4 fruit fly cellular contexts compared by ENCODE assay signal in genomic region chr3L:9764915-9765709, dm6.
TF ChIP-seq lines count a peak whose summit lies in the region.

No protein-coding gene starts in this region.

- no peak for TF ChIP-seq CTCF in whole organism, embryonic (GFP tag; optimal IDR thresholded peaks at IDR 0.05; lab: Kevin White, UChicago)

TF ChIP-seq in whole organism, embryonic, 481 proteins besides CTCF, POLR2A, EP300 and RAD21 (continues in another document):
- peak; percentile 14 for TF ChIP-seq gem (tag; optimal IDR thresholded peaks at IDR 0.05; lab: Kevin White, UChicago)
- TF ChIP-seq Poxn (GFP tag; IDR thresholded peaks at IDR 0.05; lab: Robert Waterston, UW): no peak
- TF ChIP-seq CG30403 (GFP tag; optimal IDR thresholded peaks at IDR 0.05; lab: Kevin White, UChicago): no peak
- TF ChIP-seq CG7556 (GFP tag; optimal IDR thresholded peaks at IDR 0.05; lab: Kevin White, UChicago): no peak
- TF ChIP-seq bowl (GFP tag; IDR thresholded peaks at IDR 0.05; lab: Robert Waterston, UW): no peak
- TF ChIP-seq trh (GFP tag; optimal IDR thresholded peaks at IDR 0.05; lab: Kevin White, UChicago): no peak
- TF ChIP-seq CG11504 (tag; optimal IDR thresholded peaks at IDR 0.05; lab: Kevin White, UChicago): peak; percentile 31
- TF ChIP-seq CG4360 (GFP tag; IDR thresholded peaks at IDR 0.05; lab: Robert Waterston, UW): no peak
- no peak for TF ChIP-seq Elba2 (GFP tag; optimal IDR thresholded peaks at IDR 0.05; lab: Kevin White, UChicago)
- no peak for TF ChIP-seq pros (GFP tag; optimal IDR thresholded peaks at IDR 0.05; lab: Kevin White, UChicago)
- no peak for TF ChIP-seq BtbVII (GFP tag; optimal IDR thresholded peaks at IDR 0.05; lab: Kevin White, UChicago)
- TF ChIP-seq CG2129 (GFP tag; IDR thresholded peaks at IDR 0.05; lab: Robert Waterston, UW; ENCODE audit: partially characterized antibody): no peak
- no peak for TF ChIP-seq D (optimal IDR thresholded peaks at IDR 0.05; lab: Kevin White, UChicago)
- no peak for TF ChIP-seq D (GFP tag; optimal IDR thresholded peaks at IDR 0.05; lab: Kevin White, UChicago)
- TF ChIP-seq CG18599 (GFP tag; optimal IDR thresholded peaks at IDR 0.05; lab: Kevin White, UChicago): no peak
- TF ChIP-seq CG16863 (GFP tag; optimal IDR thresholded peaks at IDR 0.05; lab: Kevin White, UChicago): no peak
- no peak for TF ChIP-seq Kr (GFP tag; optimal IDR thresholded peaks at IDR 0.05; lab: Kevin White, UChicago)
- peak; percentile 45 for TF ChIP-seq cwo (GFP tag; optimal IDR thresholded peaks at IDR 0.05; lab: Kevin White, UChicago)
- no peak for TF ChIP-seq Dip3 (GFP tag; optimal IDR thresholded peaks at IDR 0.05; lab: Kevin White, UChicago)
- no peak for TF ChIP-seq Hsf (GFP tag; optimal IDR thresholded peaks at IDR 0.05; lab: Kevin White, UChicago)
- no peak for TF ChIP-seq tap (tag; optimal IDR thresholded peaks at IDR 0.05; lab: Kevin White, UChicago)
- no peak for TF ChIP-seq fd64A (GFP tag; optimal IDR thresholded peaks at IDR 0.05; lab: Kevin White, UChicago)
- no peak for TF ChIP-seq dati (GFP tag; IDR thresholded peaks at IDR 0.05; lab: Robert Waterston, UW)
- TF ChIP-seq CrebB (tag; optimal IDR thresholded peaks at IDR 0.05; lab: Kevin White, UChicago): no peak

TF ChIP-seq in whole organism, prepupa, 60 proteins besides CTCF, POLR2A, EP300 and RAD21 (continues in another document):
- peak; percentile 45 for TF ChIP-seq Met (GFP tag; optimal IDR thresholded peaks at IDR 0.05; lab: Kevin White, UChicago)
- TF ChIP-seq CG9139 (GFP tag; optimal IDR thresholded peaks at IDR 0.05; lab: Kevin White, UChicago): no peak
- TF ChIP-seq net (GFP tag; optimal IDR thresholded peaks at IDR 0.05; lab: Kevin White, UChicago): peak; percentile 26
- TF ChIP-seq CG8119 (GFP tag; IDR thresholded peaks at IDR 0.05; lab: Robert Waterston, UW): peak; percentile 57
- TF ChIP-seq achi (GFP tag; optimal IDR thresholded peaks at IDR 0.05; lab: Kevin White, UChicago): peak; percentile 34
- TF ChIP-seq Ets96B (tag; optimal IDR thresholded peaks at IDR 0.05; lab: Kevin White, UChicago): peak; percentile 37
- peak; percentile 29 for TF ChIP-seq OdsH (GFP tag; optimal IDR thresholded peaks at IDR 0.05; lab: Kevin White, UChicago)
- TF ChIP-seq CG10669 (GFP tag; optimal IDR thresholded peaks at IDR 0.05; lab: Kevin White, UChicago): peak; percentile 26
- peak; percentile 9 for TF ChIP-seq CG6808 (GFP tag; optimal IDR thresholded peaks at IDR 0.05; lab: Kevin White, UChicago)
- TF ChIP-seq esn (GFP tag; optimal IDR thresholded peaks at IDR 0.05; lab: Kevin White, UChicago): peak; percentile 30
- no peak for TF ChIP-seq CG6854 (GFP tag; optimal IDR thresholded peaks at IDR 0.05; lab: Kevin White, UChicago)
- no peak for TF ChIP-seq vri (GFP tag; optimal IDR thresholded peaks at IDR 0.05; lab: Kevin White, UChicago)
- peak; percentile 72 for TF ChIP-seq Eip78C (GFP tag; lab: Kevin White, UChicago)
- peak; percentile 56 for TF ChIP-seq CG6276 (GFP tag; optimal IDR thresholded peaks at IDR 0.05; lab: Kevin White, UChicago)
- TF ChIP-seq Smox (GFP tag; optimal IDR thresholded peaks at IDR 0.05; lab: Kevin White, UChicago): peak; percentile 18
- no peak for TF ChIP-seq CG6792 (GFP tag; optimal IDR thresholded peaks at IDR 0.05; lab: Kevin White, UChicago)
- TF ChIP-seq CG15336 (GFP tag; IDR thresholded peaks at IDR 0.05; lab: Robert Waterston, UW): peak; percentile 59
- TF ChIP-seq CG10631 (GFP tag; optimal IDR thresholded peaks at IDR 0.05; lab: Kevin White, UChicago): peak; percentile 39
- no peak for TF ChIP-seq CG1621 (tag; optimal IDR thresholded peaks at IDR 0.05; lab: Kevin White, UChicago)
- TF ChIP-seq dsx (GFP tag; optimal IDR thresholded peaks at IDR 0.05; lab: Kevin White, UChicago; ENCODE audit: poor library complexity, severe bottlenecking): no peak
- no peak for TF ChIP-seq Eip75B (GFP tag; optimal IDR thresholded peaks at IDR 0.05; lab: Kevin White, UChicago)
- TF ChIP-seq ss (GFP tag; optimal IDR thresholded peaks at IDR 0.05; lab: Kevin White, UChicago): no peak
- peak; percentile 44 for TF ChIP-seq topi (GFP tag; optimal IDR thresholded peaks at IDR 0.05; lab: Kevin White, UChicago)
- TF ChIP-seq Hr4 (GFP tag; optimal IDR thresholded peaks at IDR 0.05; lab: Kevin White, UChicago): peak; percentile 34

TF ChIP-seq in whole organism, pupa, 21 proteins besides CTCF, POLR2A, EP300 and RAD21:
- TF ChIP-seq CG34367 (tag; optimal IDR thresholded peaks at IDR 0.05; lab: Kevin White, UChicago): no peak
- peak; percentile 13 for TF ChIP-seq Snoo (tag; optimal IDR thresholded peaks at IDR 0.05; lab: Kevin White, UChicago)
- no peak for TF ChIP-seq EcR (GFP tag; optimal IDR thresholded peaks at IDR 0.05; lab: Kevin White, UChicago)
- TF ChIP-seq CG4496 (GFP tag; IDR thresholded peaks at IDR 0.05; lab: Robert Waterston, UW): peak; percentile 53; the same call in 2 of the 3 replicates
- peak; percentile 80 for TF ChIP-seq CG14655 (GFP tag; optimal IDR thresholded peaks at IDR 0.05; lab: Kevin White, UChicago)
- peak; percentile 50 for TF ChIP-seq CG17806 (tag; optimal IDR thresholded peaks at IDR 0.05; lab: Kevin White, UChicago)
- TF ChIP-seq rn (GFP tag; IDR thresholded peaks at IDR 0.05; lab: Robert Waterston, UW): no peak
- TF ChIP-seq CG8159 (tag; optimal IDR thresholded peaks at IDR 0.05; lab: Kevin White, UChicago): peak; percentile 48
- peak; percentile 62 for TF ChIP-seq CG8301 (tag; optimal IDR thresholded peaks at IDR 0.05; lab: Kevin White, UChicago)
- TF ChIP-seq Ets98B (GFP tag; IDR thresholded peaks at IDR 0.05; lab: Robert Waterston, UW): no peak
- peak; percentile 25 for TF ChIP-seq CG15710 (tag; optimal IDR thresholded peaks at IDR 0.05; lab: Kevin White, UChicago)
- TF ChIP-seq CG10348 (GFP tag; IDR thresholded peaks at IDR 0.05; lab: Robert Waterston, UW): no peak
- no peak for TF ChIP-seq CG32121 (GFP tag; IDR thresholded peaks at IDR 0.05; lab: Robert Waterston, UW)
- 0 out of 2 replicates have a peak, but pooled peaks have one; percentile 16 for TF ChIP-seq CG12605 (GFP tag; IDR thresholded peaks at IDR 0.05; lab: Robert Waterston, UW)
- TF ChIP-seq CG13204 (GFP tag; optimal IDR thresholded peaks at IDR 0.05; lab: Kevin White, UChicago): no peak
- TF ChIP-seq CG9948 (tag; optimal IDR thresholded peaks at IDR 0.05; lab: Kevin White, UChicago): peak; percentile 30
- TF ChIP-seq D1 (tag; optimal IDR thresholded peaks at IDR 0.05; lab: Kevin White, UChicago): no peak
- TF ChIP-seq Pif1A (GFP tag; optimal IDR thresholded peaks at IDR 0.05; lab: Kevin White, UChicago): peak; percentile 23
- TF ChIP-seq fd96Ca (GFP tag; IDR thresholded peaks at IDR 0.05; lab: Robert Waterston, UW): peak; percentile 23; the same call in 1 of the 3 replicates
- TF ChIP-seq Pif1B (GFP tag; optimal IDR thresholded peaks at IDR 0.05; lab: Kevin White, UChicago): peak; percentile 24
- TF ChIP-seq gl (tag; optimal IDR thresholded peaks at IDR 0.05; lab: Kevin White, UChicago): no peak

TF ChIP-seq in whole organism, wandering third instar larva, 38 proteins besides CTCF, POLR2A, EP300 and RAD21 (continues in another document):
- TF ChIP-seq dsf (GFP tag; optimal IDR thresholded peaks at IDR 0.05; lab: Kevin White, UChicago; ENCODE audit: borderline replicate concordance) (no peak), tai (GFP tag; optimal IDR thresholded peaks at IDR 0.05; lab: Kevin White, UChicago) (no peak), CG32264 (GFP tag; optimal IDR thresholded peaks at IDR 0.05; lab: Kevin White, UChicago) (no peak), Abd-B (GFP tag; optimal IDR thresholded peaks at IDR 0.05; lab: Kevin White, UChicago) (no peak), Rel (GFP tag; optimal IDR thresholded peaks at IDR 0.05; lab: Kevin White, UChicago) (no peak), Rel (tag; optimal IDR thresholded peaks at IDR 0.05; lab: Kevin White, UChicago) (peak; percentile 73), br (GFP tag; optimal IDR thresholded peaks at IDR 0.05; lab: Kevin White, UChicago) (no peak), usp (GFP tag; optimal IDR thresholded peaks at IDR 0.05; lab: Kevin White, UChicago) (no peak), Hr83 (GFP tag; optimal IDR thresholded peaks at IDR 0.05; lab: Kevin White, UChicago; ENCODE audit: poor library complexity, severe bottlenecking) (no peak), rgr (GFP tag; optimal IDR thresholded peaks at IDR 0.05; lab: Kevin White, UChicago) (no peak), Hr78 (GFP tag; optimal IDR thresholded peaks at IDR 0.05; lab: Kevin White, UChicago) (no peak), jim (GFP tag; optimal IDR thresholded peaks at IDR 0.05; lab: Kevin White, UChicago) (no peak), HLH106 (tag; optimal IDR thresholded peaks at IDR 0.05; lab: Kevin White, UChicago) (peak; percentile 18), pan (optimal IDR thresholded peaks at IDR 0.05; lab: Kevin White, UChicago) (no peak), Dif (GFP tag; optimal IDR thresholded peaks at IDR 0.05; lab: Kevin White, UChicago; ENCODE audit: partially characterized antibody) (no peak), ey (GFP tag; optimal IDR thresholded peaks at IDR 0.05; lab: Kevin White, UChicago) (peak; percentile 1), dl (GFP tag; optimal IDR thresholded peaks at IDR 0.05; lab: Kevin White, UChicago; ENCODE audit: insufficient read depth in 1 of 2, partially characterized antibody in 2 of 2) (no peak), lola (GFP tag; optimal IDR thresholded peaks at IDR 0.05; lab: Kevin White, UChicago) (no peak), CrebA (GFP tag; optimal IDR thresholded peaks at IDR 0.05; lab: Kevin White, UChicago; ENCODE audit: borderline replicate concordance) (no peak), foxo (GFP tag; optimal IDR thresholded peaks at IDR 0.05; lab: Kevin White, UChicago) (no peak), sv (GFP tag; optimal IDR thresholded peaks at IDR 0.05; lab: Kevin White, UChicago) (no peak), Jra (GFP tag; optimal IDR thresholded peaks at IDR 0.05; lab: Kevin White, UChicago) (no peak), woc (GFP tag; optimal IDR thresholded peaks at IDR 0.05; lab: Kevin White, UChicago) (no peak), N (GFP tag; optimal IDR thresholded peaks at IDR 0.05; lab: Kevin White, UChicago) (no peak), Mio (GFP tag; optimal IDR thresholded peaks at IDR 0.05; lab: Kevin White, UChicago) (no peak), Myc (optimal IDR thresholded peaks at IDR 0.05; lab: Kevin White, UChicago) (no peak), Vsx2 (GFP tag; optimal IDR thresholded peaks at IDR 0.05; lab: Kevin White, UChicago; ENCODE audit: partially characterized antibody) (no peak), brk (GFP tag; optimal IDR thresholded peaks at IDR 0.05; lab: Kevin White, UChicago) (no peak), OdsH (GFP tag; optimal IDR thresholded peaks at IDR 0.05; lab: Kevin White, UChicago) (peak; percentile 17), dmrt93B (GFP tag; optimal IDR thresholded peaks at IDR 0.05; lab: Kevin White, UChicago) (peak; percentile 24), CG9705 (GFP tag; optimal IDR thresholded peaks at IDR 0.05; lab: Kevin White, UChicago) (no peak), GATAd (GFP tag; optimal IDR thresholded peaks at IDR 0.05; lab: Kevin White, UChicago) (no peak), psq (GFP tag; optimal IDR thresholded peaks at IDR 0.05; lab: Kevin White, UChicago) (peak; percentile 57)

Comparison
In these comparisons a context has a peak if more than half of its experiments do, and no peak if none do; other contexts are left out.
1. Of the 7 proteins assayed by ChIP-seq in both whole organism, embryonic and whole organism, prepupa: peak only in whole organism, embryonic: Sox102F; only in whole organism, prepupa: Blimp-1, Gug and Lpt; in both: none; in neither: 3.